Worm (Caenorhabditis elegans): ENCODE results near the gene C10G8.4.

DNA sequence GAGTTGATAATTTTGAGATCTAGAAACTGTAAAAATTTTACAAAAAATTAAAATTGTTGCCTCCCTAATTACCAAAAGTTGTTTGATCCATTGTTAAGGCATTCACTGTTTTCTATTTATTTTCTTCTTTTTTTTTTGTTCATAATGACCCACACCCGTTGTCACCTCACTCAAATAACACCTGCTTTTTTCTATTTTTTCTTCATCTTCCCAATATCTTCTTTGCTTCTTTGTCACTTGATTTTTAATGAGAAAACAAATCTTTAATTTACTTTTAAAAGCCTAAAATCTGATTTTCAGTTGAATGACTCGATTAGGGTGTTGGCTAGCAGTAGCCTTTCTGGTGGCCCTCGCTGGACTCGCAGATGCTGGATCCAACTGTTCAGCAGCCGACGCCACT is 8.3 kb upstream of the C10G8.4 start, which contains the start of gene ncx-2:
- TF ChIP-seq ama-1 (optimal IDR thresholded peaks at IDR 0.05) (no peak), ets-7 (tag; optimal IDR thresholded peaks at IDR 0.05) (no peak), F13C5.2 (tag; optimal IDR thresholded peaks at IDR 0.05) (no peak), tbx-11 (GFP tag; IDR thresholded peaks at IDR 0.05) (no peak), scrt-1 (GFP tag; IDR thresholded peaks at IDR 0.05) (no peak), ceh-13 (GFP tag; optimal IDR thresholded peaks at IDR 0.05) (no peak), B0310.2 (tag; optimal IDR thresholded peaks at IDR 0.05) (no peak), hmg-4 (GFP tag; optimal IDR thresholded peaks at IDR 0.05) (no peak), pes-1 (GFP tag; IDR thresholded peaks at IDR 0.05) (no peak), tra-4 (tag; optimal IDR thresholded peaks at IDR 0.05) (no peak), sea-1 (GFP tag; conservative IDR thresholded peaks at IDR 0.05) (no peak), aly-1 (tag; optimal IDR thresholded peaks at IDR 0.05) (no peak)

Data from whole organism, early embryonic.